Worm (Caenorhabditis elegans): ENCODE results near the gene elks-1.
"Not testable (repeated sequence)": the region's sequence is repeated elsewhere in the genome, so short reads cannot be mapped to it uniquely, and the experiment has no call there.

ce11 chrIV:3303690-3304089, 46.1 kb downstream of the elks-1 start, which contains the start of gene idpp-12:
- not testable (repeated sequence) for TF ChIP-seq ceh-32 (tag; optimal IDR thresholded peaks at IDR 0.05; ENCODE audit: poor library complexity); nhr-237 (tag; optimal IDR thresholded peaks at IDR 0.05); ZK337.2 (GFP tag; IDR thresholded peaks at IDR 0.05); snpc-4 (tag; optimal IDR thresholded peaks at IDR 0.05)

All from whole organism, L4 larva.